Fruit fly (Drosophila melanogaster) whole organism, embryonic: ENCODE data around the gene CG14817.

Experiments
- Aef1 ChIP-seq: fragments of 200-800 bp; sonication (Bioruptor generic); IDR thresholded peaks from 3 replicates; pipeline ENCODE4 v1.3.6; 2022; ENCODE audit warnings: missing biosample characterization, missing genetic modification characterization
- Antp ChIP-seq: fragments of 200-800 bp; sonication (Bioruptor generic); optimal IDR thresholded peaks from 3 replicates; lab custom pipeline; 2016; ENCODE audit warnings: missing biosample characterization, missing genetic modification characterization
- Atf-2 ChIP-seq: fragments of 200-800 bp; sonication (Bioruptor generic); optimal IDR thresholded peaks from 2 replicates; lab custom pipeline; 2016; ENCODE audit warnings: missing biosample characterization, missing genetic modification characterization
- CG10654 ChIP-seq: fragments of 200-800 bp; sonication (Bioruptor generic); optimal IDR thresholded peaks from 2 replicates; lab custom pipeline; 2016; ENCODE audit warnings: missing biosample characterization, missing genetic modification characterization
- CG12744 ChIP-seq: fragments of 200-800 bp; sonication (Bioruptor generic); optimal IDR thresholded peaks from 2 replicates; lab custom pipeline; 2016; ENCODE audit warnings: missing biosample characterization, missing genetic modification characterization
- CG12769 ChIP-seq: fragments of 200-800 bp; sonication (Bioruptor generic); optimal IDR thresholded peaks from 2 replicates; lab custom pipeline; 2019; ENCODE audit warnings: missing biosample characterization, mild to moderate bottlenecking, missing genetic modification characterization, moderate library complexity
- CG13424 ChIP-seq: fragments of 200-800 bp; sonication (Bioruptor generic); optimal IDR thresholded peaks from 2 replicates; lab custom pipeline; 2019; ENCODE audit warnings: missing biosample characterization, mild to moderate bottlenecking, missing genetic modification characterization, moderate library complexity
- CG13624 ChIP-seq: fragments of 200-800 bp; sonication (Bioruptor generic); optimal IDR thresholded peaks from 2 replicates; lab custom pipeline; 2016; ENCODE audit warnings: missing biosample characterization, missing genetic modification characterization
- CG14050 ChIP-seq: fragments of 200-800 bp; sonication (Bioruptor generic); IDR thresholded peaks from 3 replicates; pipeline ENCODE4 v1.3.6; 2022; ENCODE audit warnings: missing biosample characterization, missing genetic modification characterization
- CG15514 ChIP-seq: fragments of 200-800 bp; sonication (Bioruptor generic); optimal IDR thresholded peaks from 3 replicates; lab custom pipeline; 2017; ENCODE audit warnings: missing biosample characterization, missing genetic modification characterization, mild to moderate bottlenecking, moderate library complexity, missing genetic modification reagents
- CG1603 ChIP-seq: fragments of 200-800 bp; sonication (Bioruptor generic); optimal IDR thresholded peaks from 2 replicates; lab custom pipeline; 2019; ENCODE audit warnings: missing biosample characterization, mild to moderate bottlenecking, missing genetic modification characterization, moderate library complexity
- CG17328 ChIP-seq: fragments of 200-800 bp; sonication (Bioruptor generic); IDR thresholded peaks from 2 replicates; pipeline ENCODE4 v1.3.6; 2022; ENCODE audit warnings: missing biosample characterization, missing genetic modification characterization
- CG17612 ChIP-seq: fragments of 200-800 bp; sonication (Bioruptor generic); IDR thresholded peaks from 2 replicates; pipeline ENCODE4 v1.3.6; 2022; ENCODE audit warnings: missing biosample characterization, missing genetic modification characterization
- CG18011 ChIP-seq: fragments of 200-800 bp; sonication (Bioruptor generic); optimal IDR thresholded peaks from 2 replicates; lab custom pipeline; 2017; ENCODE audit warnings: missing biosample characterization, missing genetic modification characterization, mild to moderate bottlenecking, moderate library complexity, missing genotype
- CG18476 ChIP-seq: fragments of 200-800 bp; sonication (Bioruptor generic); optimal IDR thresholded peaks from 2 replicates; lab custom pipeline; 2016; ENCODE audit warnings: missing biosample characterization, mild to moderate bottlenecking, missing genetic modification characterization
- CG31365 ChIP-seq: fragments of 200-800 bp; sonication (Bioruptor generic); optimal IDR thresholded peaks from 2 replicates; lab custom pipeline; 2018; ENCODE audit warnings: missing biosample characterization, mild to moderate bottlenecking, missing genetic modification characterization
- CG3281 ChIP-seq: fragments of 200-800 bp; sonication (Bioruptor generic); optimal IDR thresholded peaks from 3 replicates; lab custom pipeline; 2017; ENCODE audit warnings: missing biosample characterization, mild to moderate bottlenecking, missing genetic modification characterization
- CG43689 ChIP-seq: fragments of 200-800 bp; sonication (Bioruptor generic); IDR thresholded peaks from 2 replicates; pipeline ENCODE4 v1.3.6; 2022; ENCODE audit warnings: missing biosample characterization, missing genetic modification characterization
- CG4820 ChIP-seq: fragments of 200-800 bp; sonication (Bioruptor generic); optimal IDR thresholded peaks from 3 replicates; lab custom pipeline; 2016; ENCODE audit warnings: missing biosample characterization, missing genetic modification characterization
- CG7928 ChIP-seq: fragments of 200-800 bp; sonication (Bioruptor generic); optimal IDR thresholded peaks from 2 replicates; lab custom pipeline; 2017; ENCODE audit warnings: missing biosample characterization, mild to moderate bottlenecking, missing genetic modification characterization
- CG8281 ChIP-seq: fragments of 200-800 bp; sonication (Bioruptor generic); optimal IDR thresholded peaks from 2 replicates; lab custom pipeline; 2018; ENCODE audit warnings: missing biosample characterization, mild to moderate bottlenecking, missing genetic modification characterization, moderate library complexity
- CG9609 ChIP-seq: fragments of 200-800 bp; sonication (Bioruptor generic); optimal IDR thresholded peaks from 3 replicates; lab custom pipeline; 2016; ENCODE audit warnings: missing biosample characterization, missing genetic modification characterization
- Chrac-16 ChIP-seq: fragments of 200-800 bp; sonication (Bioruptor generic); optimal IDR thresholded peaks from 3 replicates; lab custom pipeline; 2016; ENCODE audit warnings: missing biosample characterization, missing genetic modification characterization
- Hmx ChIP-seq: fragments of 200-800 bp; sonication (Bioruptor generic); optimal IDR thresholded peaks from 2 replicates; lab custom pipeline; 2016; ENCODE audit warnings: missing biosample characterization, missing genetic modification characterization
- Hr39 ChIP-seq: fragments of >200 bp; optimal IDR thresholded peaks from 2 replicates; lab custom pipeline; 2017
- NC2α ChIP-seq: fragments of 200-800 bp; sonication (Bioruptor generic); optimal IDR thresholded peaks from 2 replicates; lab custom pipeline; 2016; ENCODE audit warnings: missing biosample characterization, missing genetic modification characterization
- ara ChIP-seq: fragments of 200-800 bp; sonication (Bioruptor generic); IDR thresholded peaks from 2 replicates; pipeline ENCODE4 v1.3.6; 2022; ENCODE audit warnings: missing biosample characterization, missing genetic modification characterization
- cad ChIP-seq: fragments of >200 bp; optimal IDR thresholded peaks from 2 replicates; lab custom pipeline; 2017; ENCODE audit warnings: missing biosample characterization, missing genetic modification characterization
- chn ChIP-seq: fragments of 200-800 bp; sonication (Bioruptor generic); optimal IDR thresholded peaks from 2 replicates; lab custom pipeline; 2016; ENCODE audit warnings: missing biosample characterization, missing genetic modification characterization
- crc ChIP-seq: fragments of 200-800 bp; sonication (Bioruptor generic); optimal IDR thresholded peaks from 2 replicates; lab custom pipeline; 2016; ENCODE audit warnings: missing biosample characterization, missing genetic modification characterization
- crol ChIP-seq: fragments of 200-800 bp; sonication (Bioruptor generic); IDR thresholded peaks from 2 replicates; pipeline ENCODE4 v1.3.6; 2022; ENCODE audit warnings: missing biosample characterization, missing genetic modification characterization
- danr ChIP-seq: fragments of 200-800 bp; sonication (Bioruptor generic); IDR thresholded peaks from 2 replicates; pipeline ENCODE4 v1.3.6; 2022; ENCODE audit warnings: missing biosample characterization, missing genetic modification characterization
- dpn ChIP-seq, 2 experiments: fragments of 200-800 bp; sonication (Bioruptor generic); optimal IDR thresholded peaks; 3 replicates each; lab custom pipeline; 2016; ENCODE audit warnings: missing biosample characterization in 2 of 2, missing genetic modification characterization in 2 of 2
- kay ChIP-seq: fragments of 200-800 bp; sonication (Bioruptor generic); optimal IDR thresholded peaks from 2 replicates; lab custom pipeline; 2016; ENCODE audit warnings: missing biosample characterization, missing genetic modification characterization
- ken ChIP-seq: fragments of 200-800 bp; sonication (Bioruptor generic); IDR thresholded peaks from 3 replicates; pipeline ENCODE4 v1.3.6; 2022; ENCODE audit warnings: missing biosample characterization, missing genetic modification characterization
- lbe ChIP-seq: fragments of 200-800 bp; sonication (Bioruptor generic); optimal IDR thresholded peaks from 2 replicates; lab custom pipeline; 2016; ENCODE audit warnings: missing biosample characterization, mild to moderate bottlenecking, missing genetic modification characterization
- lmd ChIP-seq: fragments of 200-800 bp; sonication (Bioruptor generic); IDR thresholded peaks from 2 replicates; pipeline ENCODE4 v1.3.6; 2022; ENCODE audit warnings: missing biosample characterization, missing genetic modification characterization
- mld ChIP-seq: fragments of 200-800 bp; sonication (Bioruptor generic); IDR thresholded peaks from 3 replicates; pipeline ENCODE4 v1.3.6; 2022; ENCODE audit warnings: missing biosample characterization, missing genetic modification characterization; ENCODE audit not compliant: partially characterized antibody
- org-1 ChIP-seq: fragments of 200-800 bp; sonication (Bioruptor generic); optimal IDR thresholded peaks from 2 replicates; lab custom pipeline; 2017; ENCODE audit warnings: missing biosample characterization, missing genetic modification characterization
- prd ChIP-seq, 3 experiments: fragments of >200 bp in 2 of 3; fragments of 200-800 bp in 1 of 3; sonication (Bioruptor generic) in 1 of 3; optimal IDR thresholded peaks in 2 of 3; IDR thresholded peaks in 1 of 3; 2 replicates in 2 of 3; 3 replicates in 1 of 3; pipeline versions ENCODE4 v1.3.6 to Lab custom; 2017 to 2022; ENCODE audit warnings: missing biosample characterization in 1 of 3, missing genetic modification characterization in 1 of 3
- scrt ChIP-seq: fragments of 200-800 bp; sonication (Bioruptor generic); optimal IDR thresholded peaks from 2 replicates; lab custom pipeline; 2018; ENCODE audit warnings: missing biosample characterization, mild to moderate bottlenecking, missing genetic modification characterization, moderate library complexity
- sd ChIP-seq: fragments of 200-800 bp; sonication (Bioruptor generic); optimal IDR thresholded peaks from 3 replicates; lab custom pipeline; 2018; ENCODE audit warnings: missing biosample characterization, mild to moderate bottlenecking, missing genetic modification characterization, moderate library complexity
- shn ChIP-seq: fragments of 200-800 bp; sonication (Bioruptor generic); optimal IDR thresholded peaks from 3 replicates; lab custom pipeline; 2016; ENCODE audit warnings: missing biosample characterization, missing genetic modification characterization
- sna ChIP-seq: fragments of 200-800 bp; sonication (Bioruptor generic); IDR thresholded peaks from 2 replicates; pipeline ENCODE4 v1.3.6; 2022; ENCODE audit warnings: missing biosample characterization, missing genetic modification characterization; ENCODE audit not compliant: partially characterized antibody
- ssp ChIP-seq: fragments of 200-800 bp; sonication (Bioruptor generic); IDR thresholded peaks from 2 replicates; pipeline ENCODE4 v1.3.6; 2022; ENCODE audit warnings: missing biosample characterization, missing genetic modification characterization
- tin ChIP-seq: fragments of 200-800 bp; sonication (Bioruptor generic); optimal IDR thresholded peaks from 3 replicates; lab custom pipeline; 2016; ENCODE audit warnings: missing biosample characterization, missing genetic modification characterization
- tup ChIP-seq: fragments of 200-800 bp; sonication (Bioruptor generic); optimal IDR thresholded peaks from 2 replicates; lab custom pipeline; 2016; ENCODE audit warnings: missing biosample characterization, mild to moderate bottlenecking, missing genetic modification characterization, moderate library complexity
- vfl ChIP-seq: fragments of 200-800 bp; sonication (Bioruptor generic); optimal IDR thresholded peaks from 2 replicates; lab custom pipeline; 2016; ENCODE audit warnings: missing biosample characterization, missing genetic modification characterization
- vvl ChIP-seq: fragments of 200-800 bp; sonication (Bioruptor generic); IDR thresholded peaks from 2 replicates; pipeline ENCODE4 v1.3.6; 2022; ENCODE audit warnings: missing biosample characterization, missing genetic modification characterization

CG14817 gene

dm6 chrX:1880139-1880556 lies 3.1 kb upstream of the CG14817 start, which contains the start of gene Coa8 (continued):
- no peak for TF ChIP-seq CG12769
- 0 out of 2 replicates have a peak, but pooled peaks have one; percentile 15 for TF ChIP-seq CG17328
- no peak for TF ChIP-seq scrt (GFP tag; lab: Kevin White, UChicago)
- peak; percentile 39; the same call in 1 of the 2 replicates for TF ChIP-seq sna (GFP tag; lab: Robert Waterston, UW)
- TF ChIP-seq ken (GFP tag; lab: Robert Waterston, UW) = 0 out of 3 replicates have a peak, but pooled peaks have one; percentile 8
- no peak for TF ChIP-seq sd (tag; lab: Kevin White, UChicago)
- TF ChIP-seq CG10654 (GFP tag; lab: Kevin White, UChicago) = no peak
- TF ChIP-seq CG31365 = no peak
- no peak for TF ChIP-seq CG8281 (tag; lab: Kevin White, UChicago)
- no peak for TF ChIP-seq CG18476 (GFP tag; lab: Kevin White, UChicago)
- no peak for TF ChIP-seq cad (GFP tag; lab: Kevin White, UChicago)
- TF ChIP-seq CG43689 = no peak

dm6 chrX:1879606-1880110 lies 2.6 kb upstream of the CG14817 start, which contains the start of gene CG14818:
Gene CG14818 (minus strand): TSS chrX:1879774.
- TF ChIP-seq crol (no peak), NC2α (GFP tag; lab: Kevin White, UChicago) (no peak), ssp (GFP tag; lab: Robert Waterston, UW) (peak; percentile 65), lbe (GFP tag; lab: Kevin White, UChicago) (peak; percentile 54), org-1 (GFP tag; lab: Kevin White, UChicago) (no peak), CG7928 (no peak), ken (GFP tag; lab: Robert Waterston, UW) (peak; percentile 67; the same call in 2 of the 3 replicates), danr (peak; percentile 38; the same call in 1 of the 2 replicates), mld (GFP tag; lab: Robert Waterston, UW) (peak; percentile 57; the same call in 1 of the 3 replicates), CG13624 (GFP tag; lab: Kevin White, UChicago) (peak; percentile 47), ara (GFP tag; lab: Robert Waterston, UW) (peak; percentile 29; the same call in 1 of the 2 replicates), Antp (peak; percentile 76), lmd (peak; percentile 72), Chrac-16 (GFP tag; lab: Kevin White, UChicago) (peak; percentile 53), CG14050 (GFP tag; lab: Robert Waterston, UW) (no peak), shn (GFP tag; lab: Kevin White, UChicago) (peak; percentile 62), kay (GFP tag; lab: Kevin White, UChicago) (no peak), chn (GFP tag; lab: Kevin White, UChicago) (peak; percentile 53), CG12744 (GFP tag; lab: Kevin White, UChicago) (no peak), CG9609 (GFP tag; lab: Kevin White, UChicago) (peak; percentile 64), Aef1 (GFP tag; lab: Robert Waterston, UW) (peak; percentile 39; the same call in 1 of the 3 replicates), CG4820 (GFP tag; lab: Kevin White, UChicago) (peak; percentile 51), tup (no peak), Atf-2 (GFP tag; lab: Kevin White, UChicago) (peak; percentile 53), tin (peak; percentile 49), dpn (GFP tag; optimal IDR thresholded peaks at IDR 0.05; lab: Kevin White, UChicago) (peak; percentile 59 to 61), CG15514 (GFP tag; lab: Kevin White, UChicago) (peak; percentile 55), vvl (GFP tag; lab: Robert Waterston, UW) (peak; percentile 74), CG17612 (0 out of 2 replicates have a peak, but pooled peaks have one; percentile 17), Hr39 (no peak), crc (GFP tag; lab: Kevin White, UChicago) (peak; percentile 50), vfl (GFP tag; lab: Kevin White, UChicago) (peak; percentile 43), Hmx (GFP tag; lab: Kevin White, UChicago) (no peak), CG3281 (GFP tag; lab: Kevin White, UChicago) (peak; percentile 55), CG18011 (GFP tag; lab: Kevin White, UChicago) (no peak), CG1603 (tag; lab: Kevin White, UChicago) (peak; percentile 63), prd (optimal IDR thresholded peaks at IDR 0.05; lab: Kevin White, UChicago) (no peak), prd (GFP tag; IDR thresholded peaks at IDR 0.05; lab: Robert Waterston, UW) (peak; percentile 73; the same call in 2 of the 3 replicates), CG13424 (tag; lab: Kevin White, UChicago) (peak; percentile 69)
